Worm (Caenorhabditis elegans) whole organism, young adult: ENCODE measurements around the gene nhr-44.

Experiments
- B0336.3 ChIP-seq: fragments of 200-800 bp; sonication (Bioruptor generic); IDR thresholded peaks from 2 replicates; pipeline ENCODE4 v1.3.6; 2022; ENCODE audit warnings: missing genetic modification characterization, missing compliant biosample characterization
- F22D6.2 ChIP-seq: sonication (generic microtip); optimal IDR thresholded peaks from 2 replicates; lab custom pipeline; 2016; ENCODE audit warnings: mild to moderate bottlenecking, missing genetic modification characterization, missing compliant biosample characterization
- F37B4.10 ChIP-seq: fragments of 200-800 bp; sonication (Bioruptor generic); IDR thresholded peaks from 2 replicates; pipeline ENCODE4 v1.3.6; 2022; ENCODE audit warnings: missing genetic modification characterization, missing compliant biosample characterization
- F57C9.4 ChIP-seq: sonication (generic microtip); optimal IDR thresholded peaks from 2 replicates; lab custom pipeline; 2017; ENCODE audit warnings: mild to moderate bottlenecking, missing genetic modification characterization, missing compliant biosample characterization
- T26A5.8 ChIP-seq: sonication (generic microtip); optimal IDR thresholded peaks from 2 replicates; lab custom pipeline; 2016; ENCODE audit warnings: missing genetic modification characterization, missing compliant biosample characterization
- Y53G8AR.9 ChIP-seq: fragments of 200-800 bp; sonication (Bioruptor generic); conservative IDR thresholded peaks from 2 replicates; pipeline ENCODE4 v1.3.6; 2022; ENCODE audit warnings: missing genetic modification reagents, missing genetic modification characterization, missing compliant biosample characterization
- ZK185.1 ChIP-seq: sonication (generic microtip); optimal IDR thresholded peaks from 2 replicates; lab custom pipeline; 2016; ENCODE audit warnings: mild to moderate bottlenecking, missing genetic modification characterization, missing compliant biosample characterization; ENCODE audit not compliant: poor library complexity, severe bottlenecking
- ama-1 ChIP-seq, 3 experiments: fragments of 150-350 bp in 1 of 3; sonication (generic microtip) in 2 of 3; optimal IDR thresholded peaks; 2 replicates each; lab custom pipeline; 2014 to 2018; ENCODE audit warnings: missing biosample characterization in 2 of 3, missing genetic modification characterization in 2 of 3, missing genetic modification reagents in 2 of 3
- aptf-2 ChIP-seq: fragments of 200-800 bp; sonication (Bioruptor generic); conservative IDR thresholded peaks from 2 replicates; pipeline ENCODE4 v1.3.6; 2022; ENCODE audit warnings: missing genetic modification reagents, missing genetic modification characterization, missing compliant biosample characterization
- bed-1 ChIP-seq: fragments of 200-800 bp; sonication (Bioruptor generic); IDR thresholded peaks from 2 replicates; pipeline ENCODE4 v1.3.6; 2022; ENCODE audit warnings: missing genetic modification reagents, missing genetic modification characterization, missing compliant biosample characterization
- bed-2 ChIP-seq: fragments of 200-800 bp; sonication (Bioruptor generic); IDR thresholded peaks from 2 replicates; pipeline ENCODE4 v1.3.6; 2022; ENCODE audit warnings: missing genetic modification reagents, missing genetic modification characterization, missing compliant biosample characterization
- cebp-1 ChIP-seq, 2 experiments: fragments of 200-800 bp in 1 of 2; sonication (Bioruptor generic) in 1 of 2; sonication (generic microtip) in 1 of 2; IDR thresholded peaks in 1 of 2; optimal IDR thresholded peaks in 1 of 2; 2 replicates each; pipeline versions ENCODE4 v1.3.6 to Lab custom; 2017 to 2022; ENCODE audit warnings: missing compliant biosample characterization in 2 of 2, missing genetic modification characterization in 2 of 2, mild to moderate bottlenecking in 1 of 2, missing genetic modification reagents in 1 of 2, moderate library complexity in 1 of 2
- ceh-40 ChIP-seq: fragments of 200-800 bp; sonication (Bioruptor generic); IDR thresholded peaks from 2 replicates; pipeline ENCODE4 v1.3.6; 2022; ENCODE audit warnings: missing genetic modification characterization, missing compliant biosample characterization
- chd-7 ChIP-seq: sonication (generic microtip); optimal IDR thresholded peaks from 2 replicates; lab custom pipeline; 2016; ENCODE audit warnings: mild to moderate bottlenecking, missing genetic modification characterization, moderate library complexity, missing compliant biosample characterization
- dpff-1 ChIP-seq: sonication (generic microtip); optimal IDR thresholded peaks from 2 replicates; lab custom pipeline; 2017; ENCODE audit warnings: mild to moderate bottlenecking, missing genetic modification characterization, missing compliant biosample characterization
- dpl-1 ChIP-seq: fragments of 150-350 bp; optimal IDR thresholded peaks from 2 replicates; lab custom pipeline; 2014; ENCODE audit warnings: missing biosample characterization, missing genetic modification reagents, missing genetic modification characterization
- efl-1 ChIP-seq: fragments of 150-350 bp; optimal IDR thresholded peaks from 2 replicates; lab custom pipeline; 2014; ENCODE audit warnings: missing biosample characterization, missing genetic modification reagents, missing genetic modification characterization
- ekl-4 ChIP-seq: fragments of 200-800 bp; sonication (Bioruptor generic); IDR thresholded peaks from 2 replicates; pipeline ENCODE4 v1.3.6; 2022; ENCODE audit warnings: missing genetic modification reagents, missing genetic modification characterization, missing compliant biosample characterization
- fkh-3 ChIP-seq: sonication (generic microtip); optimal IDR thresholded peaks from 2 replicates; lab custom pipeline; 2016; ENCODE audit warnings: mild to moderate bottlenecking, missing genetic modification characterization, missing compliant biosample characterization
- gei-17 ChIP-seq: fragments of 200-800 bp; sonication (Bioruptor generic); optimal IDR thresholded peaks from 2 replicates; lab custom pipeline; 2018; ENCODE audit warnings: mild to moderate bottlenecking, missing genetic modification characterization, missing compliant biosample characterization
- him-1 ChIP-seq: sonication (generic microtip); optimal IDR thresholded peaks from 2 replicates; lab custom pipeline; 2016; ENCODE audit warnings: missing genotype, missing genetic modification reagents, missing genetic modification characterization, missing compliant biosample characterization
- hlh-12 ChIP-seq: sonication (generic microtip); optimal IDR thresholded peaks from 2 replicates; lab custom pipeline; 2016; ENCODE audit warnings: missing genetic modification characterization, missing compliant biosample characterization
- hlh-26 ChIP-seq: fragments of 200-800 bp; sonication (Bioruptor generic); conservative IDR thresholded peaks from 2 replicates; pipeline ENCODE4 v1.3.6; 2022; ENCODE audit warnings: missing genetic modification reagents, missing genetic modification characterization, missing compliant biosample characterization
- hsf-1 ChIP-seq: fragments of 200-800 bp; sonication (Bioruptor generic); IDR thresholded peaks from 2 replicates; pipeline ENCODE4 v1.3.6; 2022; ENCODE audit warnings: missing genetic modification reagents, missing genetic modification characterization, missing compliant biosample characterization
- let-607 ChIP-seq, 2 experiments: fragments of 200-800 bp in 1 of 2; sonication (Bioruptor generic) in 1 of 2; sonication (generic microtip) in 1 of 2; optimal IDR thresholded peaks; 2 replicates each; lab custom pipeline; 2016 to 2018; ENCODE audit warnings: mild to moderate bottlenecking in 2 of 2, missing compliant biosample characterization in 2 of 2, missing genetic modification characterization in 2 of 2, moderate library complexity in 2 of 2, missing genotype in 1 of 2
- lin-40 ChIP-seq: sonication (generic microtip); optimal IDR thresholded peaks from 2 replicates; lab custom pipeline; 2016; ENCODE audit warnings: missing genetic modification characterization, mild to moderate bottlenecking, missing compliant biosample characterization, missing genotype, missing genetic modification reagents
- lin-54 ChIP-seq: fragments of 200-800 bp; sonication (Bioruptor generic); optimal IDR thresholded peaks from 2 replicates; lab custom pipeline; 2018; ENCODE audit warnings: mild to moderate bottlenecking, missing genetic modification characterization, missing compliant biosample characterization
- mcd-1 ChIP-seq: fragments of 200-800 bp; sonication (Bioruptor generic); IDR thresholded peaks from 2 replicates; pipeline ENCODE4 v1.3.6; 2022; ENCODE audit warnings: missing genetic modification reagents, missing genetic modification characterization, missing compliant biosample characterization
- mxl-1 ChIP-seq: sonication (generic microtip); optimal IDR thresholded peaks from 2 replicates; lab custom pipeline; 2016; ENCODE audit warnings: missing genetic modification characterization, missing compliant biosample characterization
- nfyb-1 ChIP-seq: fragments of 200-800 bp; sonication (Bioruptor generic); IDR thresholded peaks from 2 replicates; pipeline ENCODE4 v1.3.6; 2022; ENCODE audit warnings: missing genetic modification reagents, missing genetic modification characterization, missing compliant biosample characterization
- nhr-120 ChIP-seq: fragments of 200-800 bp; sonication (Bioruptor generic); IDR thresholded peaks from 2 replicates; pipeline ENCODE4 v1.3.6; 2022; ENCODE audit warnings: missing genetic modification characterization, missing compliant biosample characterization
- rcor-1 ChIP-seq: fragments of 200-800 bp; sonication (Bioruptor generic); IDR thresholded peaks from 2 replicates; pipeline ENCODE4 v1.3.6; 2022; ENCODE audit warnings: missing genetic modification reagents, missing genetic modification characterization, missing compliant biosample characterization
- repo-1 ChIP-seq: sonication (generic microtip); optimal IDR thresholded peaks from 2 replicates; lab custom pipeline; 2017; ENCODE audit warnings: mild to moderate bottlenecking, missing genetic modification characterization, missing compliant biosample characterization
- snpc-1.1 ChIP-seq: sonication (generic microtip); optimal IDR thresholded peaks from 2 replicates; lab custom pipeline; 2017; ENCODE audit warnings: missing genetic modification characterization, mild to moderate bottlenecking, missing compliant biosample characterization, antibody characterized with exemption, moderate library complexity, missing genotype, missing genetic modification reagents; ENCODE audit not compliant: insufficient read depth
- tlf-1 ChIP-seq: fragments of 200-800 bp; sonication (Bioruptor generic); optimal IDR thresholded peaks from 2 replicates; lab custom pipeline; 2018; ENCODE audit warnings: mild to moderate bottlenecking, missing genetic modification characterization, missing compliant biosample characterization
- ztf-26 ChIP-seq: sonication (generic microtip); optimal IDR thresholded peaks from 2 replicates; lab custom pipeline; 2017; ENCODE audit warnings: missing genetic modification characterization, missing compliant biosample characterization

Gene nhr-44

ce11 chrV:8939424-8940065, 24.4 kb downstream of the nhr-44 start:
- TF ChIP-seq repo-1 = peak; percentile 67
- TF ChIP-seq Y53G8AR.9 = peak; percentile 67; the same call in 1 of the 2 replicates
- TF ChIP-seq F22D6.2 (tag; lab: Kevin White, UChicago) = peak; percentile 5
- TF ChIP-seq dpff-1 (tag; lab: Kevin White, UChicago) = no peak
- TF ChIP-seq ztf-26 (tag; lab: Kevin White, UChicago) = peak; percentile 70
- TF ChIP-seq nfyb-1 (GFP tag; lab: Robert Waterston, UW) = peak; percentile 44; the same call in 1 of the 2 replicates
- TF ChIP-seq ekl-4 (GFP tag; lab: Robert Waterston, UW) = 0 out of 2 replicates have a peak, but pooled peaks have one; percentile 27
- peak; percentile 22; the same call in 1 of the 2 replicates for TF ChIP-seq mcd-1 (GFP tag; lab: Robert Waterston, UW)
- TF ChIP-seq tlf-1 (GFP tag; lab: Kevin White, UChicago) = peak; percentile 51
- no peak for TF ChIP-seq hlh-26 (GFP tag; lab: Robert Waterston, UW)
- TF ChIP-seq ZK185.1 (tag; lab: Kevin White, UChicago) = peak; percentile 4
- no peak for TF ChIP-seq dpl-1
- TF ChIP-seq lin-40 (tag; lab: Kevin White, UChicago) = peak; percentile 3
- peak; percentile 59 for TF ChIP-seq gei-17
- TF ChIP-seq B0336.3 (GFP tag; lab: Robert Waterston, UW) = peak; percentile 18; the same call in 1 of the 2 replicates
- TF ChIP-seq ama-1 (optimal IDR thresholded peaks at IDR 0.05; lab: Kevin White, UChicago) = peak; percentile 93
- TF ChIP-seq ama-1 (GFP tag; optimal IDR thresholded peaks at IDR 0.05; lab: Kevin White, UChicago) = no peak
- peak; percentile 48 for TF ChIP-seq chd-7
- TF ChIP-seq let-607 (tag; optimal IDR thresholded peaks at IDR 0.05; lab: Kevin White, UChicago) = peak in 1 of 2 experiments; percentile 36
- no peak for TF ChIP-seq hsf-1
- TF ChIP-seq aptf-2 (GFP tag; lab: Robert Waterston, UW) = no peak
- 0 out of 2 replicates have a peak, but pooled peaks have one; percentile 5 for TF ChIP-seq ceh-40 (GFP tag; lab: Robert Waterston, UW)
- TF ChIP-seq efl-1 (GFP tag; lab: Kevin White, UChicago) = no peak
- TF ChIP-seq cebp-1 (GFP tag; IDR thresholded peaks at IDR 0.05; lab: Robert Waterston, UW) = no peak
- TF ChIP-seq cebp-1 (tag; optimal IDR thresholded peaks at IDR 0.05; lab: Kevin White, UChicago) = peak; percentile 43
- no peak for TF ChIP-seq F37B4.10 (GFP tag; lab: Robert Waterston, UW)

ce11 chrV:8938943-8939342, 25.0 kb downstream of the nhr-44 start:
- TF ChIP-seq nhr-120 (GFP tag; lab: Robert Waterston, UW) = no peak
- no peak for TF ChIP-seq F57C9.4
- no peak for TF ChIP-seq fkh-3 (tag; lab: Kevin White, UChicago)
- no peak for TF ChIP-seq him-1 (tag; lab: Kevin White, UChicago)
- no peak for TF ChIP-seq snpc-1.1 (tag; lab: Kevin White, UChicago)
- no peak for TF ChIP-seq hlh-12
- no peak for TF ChIP-seq mxl-1 (tag; lab: Kevin White, UChicago)
- TF ChIP-seq efl-1 (GFP tag; lab: Kevin White, UChicago) = no peak
- TF ChIP-seq T26A5.8 (tag; lab: Kevin White, UChicago) = no peak
- no peak for TF ChIP-seq rcor-1 (GFP tag; lab: Robert Waterston, UW)
- no peak for TF ChIP-seq nfyb-1 (GFP tag; lab: Robert Waterston, UW)
- no peak for TF ChIP-seq bed-1
- no peak for TF ChIP-seq lin-54 (GFP tag; lab: Kevin White, UChicago)
- TF ChIP-seq bed-2 (GFP tag; lab: Robert Waterston, UW) = no peak
